Fruit fly (Drosophila melanogaster): ENCODE results near the gene CG9467.
A peak's percentile ranks its signal among the peaks of the same experiment; 100 is the strongest.

CG9467 gene

DNA sequence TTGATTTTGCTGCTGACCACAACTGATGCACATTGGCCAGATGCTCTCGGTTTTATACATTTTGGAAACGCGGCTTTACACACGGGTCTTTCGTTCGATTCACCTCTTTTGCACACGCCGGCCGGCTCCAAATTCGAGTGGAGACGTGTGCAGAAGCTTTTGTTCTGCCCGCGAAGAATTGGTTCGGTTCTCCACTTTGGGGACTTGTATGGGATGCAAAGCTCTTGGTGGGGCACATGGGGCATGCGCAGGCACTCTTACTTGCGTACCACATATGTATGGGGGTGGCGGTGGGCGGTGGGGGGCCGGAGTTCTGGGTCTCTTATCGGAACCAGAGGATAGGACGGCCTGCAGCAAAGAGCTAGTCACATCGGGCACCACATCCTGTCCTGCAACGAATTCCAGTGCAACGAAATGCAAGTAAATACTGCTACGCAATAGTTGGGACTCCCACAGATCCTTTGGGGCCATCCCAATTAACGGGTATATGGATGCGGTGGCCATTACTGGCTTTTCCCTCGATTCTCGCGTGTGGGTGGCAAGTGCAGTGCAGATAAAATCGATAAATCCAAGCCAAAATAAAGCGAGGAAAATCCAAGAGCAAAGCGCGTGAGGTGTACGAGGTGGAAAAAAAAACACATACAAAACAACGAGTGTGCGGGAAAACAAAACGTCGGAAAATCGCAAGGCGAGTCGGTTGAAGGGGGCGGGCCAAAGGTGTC, 16.3 kb downstream of the CG9467 start, which contains the start of the genes MtnA and CG8500:
Gene MtnA, minus strand, starts transcription at position 30 of the 722 bp plus-strand sequence.
Gene CG8500, plus strand, starts transcription at position 313 of the 722 bp plus-strand sequence.
- TF ChIP-seq psq (optimal IDR thresholded peaks at IDR 0.05) (no peak), CG8478 (optimal IDR thresholded peaks at IDR 0.05) (peak; percentile 11)

- TF ChIP-seq EcR (GFP tag; optimal IDR thresholded peaks at IDR 0.05) = no peak
- no peak for TF ChIP-seq pan (optimal IDR thresholded peaks at IDR 0.05)
- TF ChIP-seq psq (optimal IDR thresholded peaks at IDR 0.05) = no peak
- TF ChIP-seq Dll (optimal IDR thresholded peaks at IDR 0.05) = no peak
- no peak for TF ChIP-seq CG8478 (optimal IDR thresholded peaks at IDR 0.05)
- TF ChIP-seq usp (GFP tag; optimal IDR thresholded peaks at IDR 0.05) = no peak
Measured at dm6 chr3R:9783240-9783917, 17.4 kb downstream of the CG9467 start.

DNA sequence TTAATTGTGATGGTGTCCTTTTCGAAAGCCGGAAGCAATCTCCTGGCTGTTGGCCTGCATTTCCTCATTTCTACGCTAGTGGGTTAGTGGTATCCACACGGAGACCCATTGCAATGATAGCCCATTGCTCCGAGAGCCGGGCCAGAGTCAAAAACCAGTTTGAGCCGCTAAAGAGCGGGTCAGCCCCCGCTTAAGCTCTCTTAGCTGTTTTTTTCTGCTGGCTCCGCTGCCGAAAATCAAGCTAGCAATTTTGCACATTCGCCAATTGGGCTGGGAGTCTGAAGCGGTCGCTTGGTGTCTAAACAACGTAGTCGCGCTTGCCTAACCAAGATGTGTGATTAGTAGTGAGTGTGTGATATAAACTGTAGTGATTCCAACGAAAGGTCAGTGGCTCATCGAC, 21.1 kb downstream of the CG9467 start, which contains the start of gene CG12947:
Gene CG12947, plus strand, starts transcription at position 301 of the 400 bp plus-strand sequence.
- TF ChIP-seq psq (optimal IDR thresholded peaks at IDR 0.05) = no peak
- TF ChIP-seq CG8478 (optimal IDR thresholded peaks at IDR 0.05) = no peak
- TF ChIP-seq usp (GFP tag; optimal IDR thresholded peaks at IDR 0.05) = no peak
- no peak for TF ChIP-seq Dll (optimal IDR thresholded peaks at IDR 0.05)

DNA sequence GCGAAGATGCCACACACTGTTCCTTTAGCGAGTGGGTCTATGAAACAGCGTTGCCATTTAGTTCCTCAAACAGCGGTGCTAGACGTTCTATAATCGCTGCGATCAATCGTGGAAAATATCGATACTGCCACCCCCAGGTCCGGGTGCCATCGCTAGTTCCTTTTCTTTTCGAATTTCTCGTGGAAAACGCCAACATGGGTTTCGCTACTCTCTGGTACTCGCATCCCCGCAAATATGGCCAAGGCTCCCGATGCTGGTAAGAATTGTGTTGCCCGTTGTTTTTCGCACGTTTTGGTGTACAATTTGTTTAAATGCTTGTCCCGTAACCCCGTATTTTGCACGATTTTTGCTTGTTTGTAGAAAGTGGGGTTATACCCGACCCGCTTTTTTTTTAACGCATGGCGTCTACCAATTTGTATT, 22.9 kb downstream of the CG9467 start, which contains the start of gene RpS29:
Gene RpS29, plus strand, starts transcription at position 102 of the 420 bp plus-strand sequence.
- TF ChIP-seq psq (optimal IDR thresholded peaks at IDR 0.05) (no peak), EcR (GFP tag; optimal IDR thresholded peaks at IDR 0.05) (no peak), pan (optimal IDR thresholded peaks at IDR 0.05) (no peak), Dll (optimal IDR thresholded peaks at IDR 0.05) (no peak), CG8478 (optimal IDR thresholded peaks at IDR 0.05) (no peak), usp (GFP tag; optimal IDR thresholded peaks at IDR 0.05) (no peak)

dm6 chr3R:9774821-9775220, 26.0 kb downstream of the CG9467 start, which contains the start of gene topi:
Gene topi (plus strand): TSS chr3R:9775121.
- TF ChIP-seq CG8478 (optimal IDR thresholded peaks at IDR 0.05) = no peak
- TF ChIP-seq psq (optimal IDR thresholded peaks at IDR 0.05) = no peak
- no peak for TF ChIP-seq usp (GFP tag; optimal IDR thresholded peaks at IDR 0.05)
- no peak for TF ChIP-seq Dll (optimal IDR thresholded peaks at IDR 0.05)
- TF ChIP-seq pan (optimal IDR thresholded peaks at IDR 0.05) = no peak
- TF ChIP-seq EcR (GFP tag; optimal IDR thresholded peaks at IDR 0.05) = no peak

- TF ChIP-seq pan (optimal IDR thresholded peaks at IDR 0.05) (no peak), psq (optimal IDR thresholded peaks at IDR 0.05) (no peak), EcR (GFP tag; optimal IDR thresholded peaks at IDR 0.05) (no peak), Dll (optimal IDR thresholded peaks at IDR 0.05) (no peak), CG8478 (optimal IDR thresholded peaks at IDR 0.05) (no peak), usp (GFP tag; optimal IDR thresholded peaks at IDR 0.05) (no peak)
Measured at dm6 chr3R:9774147-9774546, 26.7 kb downstream of the CG9467 start, which contains the start of gene Whamy. Gene Whamy (minus strand): TSS chr3R:9774419.

DNA sequence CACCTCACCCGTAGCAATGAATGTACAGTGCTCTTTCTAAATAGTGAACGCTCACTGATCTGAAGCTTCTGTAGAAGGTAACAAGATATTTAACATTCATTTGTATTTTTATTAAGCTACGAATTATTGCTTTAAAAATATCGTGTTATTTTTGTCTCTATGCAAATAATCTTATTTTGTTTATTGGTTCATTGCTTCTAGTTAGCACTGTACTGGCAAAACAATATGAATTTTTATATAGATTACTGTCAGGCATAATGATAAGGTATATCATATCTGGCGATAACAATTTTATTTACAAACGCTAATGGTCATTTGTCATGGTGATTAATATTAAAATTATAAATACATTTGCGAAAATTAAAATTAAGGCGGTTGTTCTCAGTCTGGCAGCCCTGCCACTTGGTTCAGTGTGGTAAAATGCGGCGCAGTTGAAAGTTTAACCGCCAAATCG, 29.3 kb downstream of the CG9467 start, which contains the start of gene CG9471:
Gene CG9471, minus strand, starts transcription at position 24 of the 454 bp plus-strand sequence.
- TF ChIP-seq CG8478 (optimal IDR thresholded peaks at IDR 0.05) = no peak
- no peak for TF ChIP-seq pan (optimal IDR thresholded peaks at IDR 0.05)
- TF ChIP-seq usp (GFP tag; optimal IDR thresholded peaks at IDR 0.05) = no peak
- TF ChIP-seq psq (optimal IDR thresholded peaks at IDR 0.05) = no peak
- no peak for TF ChIP-seq Dll (optimal IDR thresholded peaks at IDR 0.05)
- no peak for TF ChIP-seq EcR (GFP tag; optimal IDR thresholded peaks at IDR 0.05)

dm6 chr3R:9770127-9770526, 30.7 kb downstream of the CG9467 start:
- TF ChIP-seq pan (optimal IDR thresholded peaks at IDR 0.05) = no peak
- TF ChIP-seq CG8478 (optimal IDR thresholded peaks at IDR 0.05) = no peak
- no peak for TF ChIP-seq psq (optimal IDR thresholded peaks at IDR 0.05)
- no peak for TF ChIP-seq usp (GFP tag; optimal IDR thresholded peaks at IDR 0.05)
- no peak for TF ChIP-seq Dll (optimal IDR thresholded peaks at IDR 0.05)
- no peak for TF ChIP-seq EcR (GFP tag; optimal IDR thresholded peaks at IDR 0.05)

DNA sequence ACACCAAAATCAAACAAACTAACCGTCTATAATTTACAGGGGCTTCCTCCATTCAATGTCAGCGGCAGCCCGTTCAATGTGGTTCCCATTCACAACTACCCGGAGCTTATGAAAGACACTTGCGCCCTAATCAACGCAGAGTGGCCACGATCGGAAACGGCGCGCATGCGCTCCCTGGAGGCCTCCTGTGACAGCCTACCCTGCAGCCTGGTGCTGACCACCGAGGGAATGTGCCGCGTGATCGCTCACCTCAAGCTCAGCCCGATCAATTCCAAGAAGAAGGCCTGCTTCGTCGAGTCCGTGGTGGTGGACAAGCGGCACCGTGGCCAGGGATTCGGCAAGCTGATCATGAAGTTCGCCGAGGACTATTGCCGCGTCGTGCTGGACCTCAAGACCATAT, 31.9 kb downstream of the CG9467 start, which contains the start of gene MED6:
Gene MED6, minus strand, starts transcription at position 101 of the 400 bp plus-strand sequence.
- TF ChIP-seq CG8478 (optimal IDR thresholded peaks at IDR 0.05) (no peak), pan (optimal IDR thresholded peaks at IDR 0.05) (no peak), Dll (optimal IDR thresholded peaks at IDR 0.05) (no peak), EcR (GFP tag; optimal IDR thresholded peaks at IDR 0.05) (no peak), psq (optimal IDR thresholded peaks at IDR 0.05) (no peak), usp (GFP tag; optimal IDR thresholded peaks at IDR 0.05) (no peak)

dm6 chr3R:9767620-9768592, 32.9 kb downstream of the CG9467 start, which contains the start of gene Naa80:
Gene Naa80 (plus strand): TSS chr3R:9767834.
- no peak for TF ChIP-seq CG8478 (optimal IDR thresholded peaks at IDR 0.05)
- TF ChIP-seq Dll (optimal IDR thresholded peaks at IDR 0.05) = no peak
- TF ChIP-seq usp (GFP tag; optimal IDR thresholded peaks at IDR 0.05) = no peak
- no peak for TF ChIP-seq EcR (GFP tag; optimal IDR thresholded peaks at IDR 0.05)
- TF ChIP-seq psq (optimal IDR thresholded peaks at IDR 0.05) = no peak
- TF ChIP-seq pan (optimal IDR thresholded peaks at IDR 0.05) = no peak

All from whole organism.